Fruit fly (Drosophila melanogaster) whole organism, prepupa: Measurements from ENCODE around the gene Msp300.

Experiments
- CG10669 ChIP-seq: fragments of 200-800 bp; sonication (Bioruptor generic); optimal IDR thresholded peaks from 3 replicates; lab custom pipeline; 2018; ENCODE audit warnings: missing biosample characterization, mild to moderate bottlenecking, missing genetic modification characterization, moderate library complexity
- CG11902 ChIP-seq: fragments of 200-800 bp; sonication (Bioruptor generic); optimal IDR thresholded peaks from 3 replicates; lab custom pipeline; 2016; ENCODE audit warnings: missing biosample characterization, missing genetic modification characterization
- CG1621 ChIP-seq: fragments of 200-800 bp; sonication (Bioruptor generic); optimal IDR thresholded peaks from 3 replicates; lab custom pipeline; 2018; ENCODE audit warnings: missing biosample characterization, mild to moderate bottlenecking, missing genetic modification characterization
- CG31627 ChIP-seq: fragments of 200-800 bp; sonication (Bioruptor generic); optimal IDR thresholded peaks from 3 replicates; lab custom pipeline; 2016; ENCODE audit warnings: missing biosample characterization, missing genetic modification characterization
- CG34406 ChIP-seq: fragments of 200-800 bp; sonication (Bioruptor generic); optimal IDR thresholded peaks from 3 replicates; lab custom pipeline; 2016; ENCODE audit warnings: missing biosample characterization, missing genetic modification characterization
- CG4318 ChIP-seq: fragments of 200-800 bp; sonication (Bioruptor generic); optimal IDR thresholded peaks from 3 replicates; lab custom pipeline; 2017; ENCODE audit warnings: missing biosample characterization, mild to moderate bottlenecking, missing genetic modification characterization
- CG6163 ChIP-seq: fragments of 200-800 bp; sonication (Bioruptor generic); IDR thresholded peaks from 3 replicates; pipeline ENCODE4 v1.3.6; 2022; ENCODE audit warnings: missing biosample characterization, missing genetic modification characterization
- CG6808 ChIP-seq: fragments of 200-800 bp; sonication (Bioruptor generic); optimal IDR thresholded peaks from 3 replicates; lab custom pipeline; 2017; ENCODE audit warnings: missing biosample characterization, missing genetic modification characterization, mild to moderate bottlenecking, moderate library complexity, missing genetic modification reagents
- CG6854 ChIP-seq: fragments of 200-800 bp; sonication (Bioruptor generic); optimal IDR thresholded peaks from 2 replicates; lab custom pipeline; 2017; ENCODE audit warnings: missing biosample characterization, mild to moderate bottlenecking, missing genetic modification characterization
- CG7368 ChIP-seq: fragments of 200-800 bp; sonication (Bioruptor generic); optimal IDR thresholded peaks from 3 replicates; lab custom pipeline; 2016; ENCODE audit warnings: missing biosample characterization, missing genetic modification characterization
- CG8319 ChIP-seq: fragments of 200-800 bp; sonication (Bioruptor generic); optimal IDR thresholded peaks from 3 replicates; lab custom pipeline; 2016; ENCODE audit warnings: missing biosample characterization, missing genetic modification characterization
- CG8632 ChIP-seq: fragments of 200-800 bp; sonication (Bioruptor generic); optimal IDR thresholded peaks from 3 replicates; lab custom pipeline; 2016; ENCODE audit warnings: missing biosample characterization, missing genetic modification characterization
- CG9139 ChIP-seq: fragments of 200-800 bp; sonication (Bioruptor generic); optimal IDR thresholded peaks from 3 replicates; lab custom pipeline; 2017; ENCODE audit warnings: missing biosample characterization, mild to moderate bottlenecking, missing genetic modification characterization
- Eip75B ChIP-seq: fragments of 200-800 bp; sonication (Bioruptor generic); optimal IDR thresholded peaks from 3 replicates; lab custom pipeline; 2016; ENCODE audit warnings: missing biosample characterization, missing genetic modification characterization
- Eip78C ChIP-seq: fragments of 200-800 bp; sonication (Bioruptor generic); peaks from one replicate; lab custom pipeline; 2016; ENCODE audit warnings: missing biosample characterization, missing genetic modification characterization
- Eip93F ChIP-seq: fragments of 200-800 bp; sonication (Bioruptor generic); optimal IDR thresholded peaks from 2 replicates; lab custom pipeline; 2016; ENCODE audit warnings: missing biosample characterization, mild to moderate bottlenecking, missing genetic modification characterization
- Ets21C ChIP-seq: fragments of 200-800 bp; sonication (Bioruptor generic); optimal IDR thresholded peaks from 3 replicates; lab custom pipeline; 2016; ENCODE audit warnings: missing biosample characterization, missing genetic modification characterization
- Gug ChIP-seq: fragments of 200-800 bp; sonication (Bioruptor generic); IDR thresholded peaks from 2 replicates; pipeline ENCODE4 v1.3.6; 2022; ENCODE audit warnings: missing biosample characterization, missing genetic modification characterization
- Met ChIP-seq: fragments of 200-800 bp; sonication (Bioruptor generic); optimal IDR thresholded peaks from 3 replicates; lab custom pipeline; 2016; ENCODE audit warnings: missing biosample characterization, missing genetic modification characterization
- Smox ChIP-seq: fragments of 200-800 bp; sonication (Bioruptor generic); optimal IDR thresholded peaks from 3 replicates; lab custom pipeline; 2016; ENCODE audit warnings: missing biosample characterization, missing genetic modification characterization
- achi ChIP-seq: fragments of 200-800 bp; sonication (Bioruptor generic); optimal IDR thresholded peaks from 3 replicates; lab custom pipeline; 2016; ENCODE audit warnings: missing biosample characterization, missing genetic modification characterization
- dsx ChIP-seq: fragments of 200-800 bp; optimal IDR thresholded peaks from 3 replicates; lab custom pipeline; 2019; ENCODE audit warnings: missing biosample characterization, mild to moderate bottlenecking, missing genetic modification characterization, moderate library complexity; ENCODE audit not compliant: poor library complexity, severe bottlenecking
- esn ChIP-seq: fragments of 200-800 bp; sonication (Bioruptor generic); optimal IDR thresholded peaks from 2 replicates; lab custom pipeline; 2016; ENCODE audit warnings: missing biosample characterization, mild to moderate bottlenecking, missing genetic modification characterization, moderate library complexity
- fd59A ChIP-seq: fragments of 200-800 bp; sonication (Bioruptor generic); optimal IDR thresholded peaks from 2 replicates; lab custom pipeline; 2017; ENCODE audit warnings: missing biosample characterization, mild to moderate bottlenecking, missing genetic modification characterization, missing genetic modification reagents
- fd85E ChIP-seq: fragments of 200-800 bp; sonication (Bioruptor generic); optimal IDR thresholded peaks from 3 replicates; lab custom pipeline; 2016; ENCODE audit warnings: missing biosample characterization, missing genetic modification characterization
- fkh ChIP-seq: fragments of 200-800 bp; sonication (Bioruptor generic); optimal IDR thresholded peaks from 3 replicates; lab custom pipeline; 2017; ENCODE audit warnings: missing biosample characterization, mild to moderate bottlenecking, missing genetic modification characterization, moderate library complexity
- net ChIP-seq: fragments of 200-800 bp; sonication (Bioruptor generic); optimal IDR thresholded peaks from 3 replicates; lab custom pipeline; 2016; ENCODE audit warnings: missing biosample characterization, missing genetic modification characterization
- spab ChIP-seq: fragments of 200-800 bp; sonication (Bioruptor generic); optimal IDR thresholded peaks from 2 replicates; lab custom pipeline; 2017; ENCODE audit warnings: missing biosample characterization, mild to moderate bottlenecking, missing genetic modification characterization, missing genetic modification reagents
- svp ChIP-seq: fragments of 200-800 bp; sonication (Bioruptor generic); peaks from one replicate; lab custom pipeline; 2016; ENCODE audit warnings: missing biosample characterization, missing genetic modification characterization
- vri ChIP-seq: fragments of 200-800 bp; sonication (Bioruptor generic); optimal IDR thresholded peaks from 3 replicates; lab custom pipeline; 2016; ENCODE audit warnings: missing biosample characterization, mild to moderate bottlenecking, missing genetic modification characterization

Msp300 gene

DNA sequence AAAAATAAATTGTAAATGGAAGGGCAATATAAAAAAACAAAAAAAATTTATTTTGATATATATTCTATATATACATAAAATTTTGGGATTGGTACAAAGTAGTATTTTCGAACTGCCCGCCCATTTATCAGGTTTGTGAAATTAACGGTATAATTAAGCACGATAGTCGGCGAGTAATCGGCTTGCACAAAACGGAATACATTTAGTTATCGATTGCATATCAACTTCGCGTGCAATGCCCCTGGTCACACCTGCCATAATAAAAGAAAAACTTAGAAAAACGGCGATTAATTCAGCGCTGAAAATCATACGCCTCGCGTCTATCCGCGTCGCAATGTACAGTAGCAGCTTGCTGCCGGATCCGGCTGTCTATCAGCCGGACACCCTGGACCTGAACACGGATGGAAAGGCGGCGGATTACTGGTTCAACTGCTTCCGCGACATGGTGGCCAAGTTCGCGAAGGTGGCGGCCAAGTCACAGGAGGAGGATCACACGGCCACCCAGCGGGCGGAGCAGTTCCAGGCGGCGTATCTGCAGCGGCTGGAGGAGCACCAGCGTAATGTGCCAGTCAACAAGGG, 6.8 kb upstream of the Msp300 start, which contains the start of gene CG5828:
TSS of gene CG5828 (plus strand) at position 205 of the 579 bp plus-strand sequence.
- TF ChIP-seq Eip78C (GFP tag; lab: Kevin White, UChicago), result peak; percentile 31
- TF ChIP-seq CG10669 (GFP tag; lab: Kevin White, UChicago), result no peak

dm6 chr2L:5095350-5095962, 5.2 kb upstream of the Msp300 start:
- TF ChIP-seq CG6163 (GFP tag; lab: Robert Waterston, UW) (no peak), Eip93F (peak; percentile 69), CG4318 (GFP tag; lab: Kevin White, UChicago) (no peak), Eip78C (GFP tag; lab: Kevin White, UChicago) (peak; percentile 29), vri (GFP tag; lab: Kevin White, UChicago) (peak; percentile 77), CG6808 (GFP tag; lab: Kevin White, UChicago) (no peak), fkh (GFP tag; lab: Kevin White, UChicago) (peak; percentile 53), spab (GFP tag; lab: Kevin White, UChicago) (no peak)

DNA sequence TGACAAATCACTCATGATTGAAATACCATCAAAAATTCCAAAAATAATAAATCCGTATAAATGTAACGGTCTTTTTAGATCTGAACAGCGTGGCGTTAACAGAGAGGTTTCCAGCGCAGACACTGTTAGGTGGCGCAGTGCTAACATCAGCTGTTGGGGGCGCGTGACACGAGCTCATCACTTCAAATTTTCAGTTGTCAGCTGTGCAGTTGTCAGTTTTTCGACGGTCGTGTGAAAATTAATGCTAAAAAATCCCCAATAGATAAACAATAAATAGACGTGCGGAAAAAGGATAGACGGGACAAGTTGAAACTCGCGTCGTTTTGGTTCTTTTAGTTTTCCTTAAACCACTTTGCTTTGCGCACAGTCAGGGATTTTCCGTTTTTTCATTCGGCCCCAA, 4.5 kb upstream of the Msp300 start, which contains the start of gene CG4230:
TSS of gene CG4230 (plus strand) at position 6 of the 400 bp plus-strand sequence.
- no peak for TF ChIP-seq Gug (GFP tag; lab: Robert Waterston, UW)
- TF ChIP-seq Ets21C, result no peak
- TF ChIP-seq dsx, result no peak
- TF ChIP-seq CG8632, result no peak
- TF ChIP-seq CG8319, result no peak
- peak; percentile 5 for TF ChIP-seq esn (GFP tag; lab: Kevin White, UChicago)
- no peak for TF ChIP-seq CG11902 (GFP tag; lab: Kevin White, UChicago)
- peak; percentile 87 for TF ChIP-seq achi (GFP tag; lab: Kevin White, UChicago)
- TF ChIP-seq CG7368 (GFP tag; lab: Kevin White, UChicago), result no peak
- no peak for TF ChIP-seq net (GFP tag; lab: Kevin White, UChicago)
- peak; percentile 52 for TF ChIP-seq Eip78C (GFP tag; lab: Kevin White, UChicago)
- TF ChIP-seq CG1621 (tag; lab: Kevin White, UChicago), result peak; percentile 71
- no peak for TF ChIP-seq CG31627 (GFP tag; lab: Kevin White, UChicago)
- TF ChIP-seq vri (GFP tag; lab: Kevin White, UChicago), result no peak
- no peak for TF ChIP-seq svp (GFP tag; lab: Kevin White, UChicago)
- no peak for TF ChIP-seq Smox (GFP tag; lab: Kevin White, UChicago)
- TF ChIP-seq CG34406 (GFP tag; lab: Kevin White, UChicago), result no peak
- TF ChIP-seq Met, result no peak
- TF ChIP-seq fd85E (GFP tag; lab: Kevin White, UChicago), result no peak
- TF ChIP-seq fd59A (GFP tag; lab: Kevin White, UChicago), result no peak

- TF ChIP-seq CG9139 (GFP tag; lab: Kevin White, UChicago) (peak; percentile 11), Eip75B (GFP tag; lab: Kevin White, UChicago) (no peak), Eip78C (GFP tag; lab: Kevin White, UChicago) (peak; percentile 50)
- TF ChIP-seq, all 60 proteins: peak for 2
These were observed 3.9 kb upstream of the Msp300 start for dm6 chr2L:5096761-5097160.

DNA sequence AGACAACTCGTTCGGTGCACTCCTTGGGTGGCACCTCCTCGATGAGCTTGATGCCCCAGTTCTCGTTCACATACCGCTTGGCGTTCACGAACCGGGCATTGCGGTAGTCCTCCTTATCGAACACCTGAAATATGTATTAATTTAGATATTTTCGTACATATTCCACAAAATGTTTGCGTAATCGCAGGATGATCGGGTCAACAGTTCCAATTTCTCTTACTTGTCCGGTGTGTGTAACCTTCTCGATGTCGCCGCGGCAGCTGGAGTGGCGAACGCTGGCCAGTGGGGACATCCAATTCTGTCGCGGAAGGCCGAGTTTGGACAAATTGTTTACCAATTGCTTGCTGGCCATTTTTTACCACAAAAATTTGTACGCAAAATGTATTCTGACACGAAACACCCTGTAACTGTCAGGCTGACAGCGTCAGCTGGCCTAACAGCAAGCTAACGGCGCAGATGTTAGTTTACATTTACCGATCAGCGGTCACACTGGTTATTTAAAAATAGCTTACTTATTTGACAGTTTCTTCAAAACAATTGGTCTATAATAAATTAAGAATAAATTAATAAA, 802 bp upstream of the Msp300 start, which contains the start of gene ND-13A:
TSS of gene ND-13A (minus strand) at position 499 of the 571 bp plus-strand sequence.
- TF ChIP-seq fd59A (GFP tag; lab: Kevin White, UChicago), result no peak
- TF ChIP-seq vri (GFP tag; lab: Kevin White, UChicago), result peak; percentile 16
- TF ChIP-seq CG6854 (GFP tag; lab: Kevin White, UChicago), result peak; percentile 27
- TF ChIP-seq achi (GFP tag; lab: Kevin White, UChicago), result peak; percentile 99
